Worm (Caenorhabditis elegans) whole organism, mixed stage, embryonic: ENCODE data around the gene srbc-2.

Source experiments
- M03D4.4 ChIP-seq: sonication (generic microtip); optimal IDR thresholded peaks from 2 replicates; lab custom pipeline; 2017; ENCODE audit warnings: mild to moderate bottlenecking, missing genetic modification characterization, missing compliant biosample characterization
- bed-3 ChIP-seq: fragments of 200-800 bp; sonication (Bioruptor generic); optimal IDR thresholded peaks from 3 replicates; lab custom pipeline; 2018; ENCODE audit warnings: mild to moderate bottlenecking, missing genetic modification characterization, moderate library complexity, missing compliant biosample characterization
- blmp-1 ChIP-seq: fragments of 150-350 bp; optimal IDR thresholded peaks from 2 replicates; lab custom pipeline; 2014; ENCODE audit warnings: missing biosample characterization, missing genetic modification characterization
- ceh-43 ChIP-seq: fragments of 200-800 bp; sonication (Bioruptor generic); optimal IDR thresholded peaks from 2 replicates; lab custom pipeline; 2018; ENCODE audit warnings: mild to moderate bottlenecking, missing genetic modification characterization, moderate library complexity, missing compliant biosample characterization
- ceh-83 ChIP-seq: fragments of 200-800 bp; sonication (Bioruptor generic); optimal IDR thresholded peaks from 2 replicates; lab custom pipeline; 2018; ENCODE audit warnings: mild to moderate bottlenecking, missing genetic modification characterization, missing compliant biosample characterization
- cnd-1 ChIP-seq: fragments of 200-800 bp; sonication (Bioruptor generic); optimal IDR thresholded peaks from 2 replicates; lab custom pipeline; 2018; ENCODE audit warnings: mild to moderate bottlenecking, missing genetic modification characterization, missing compliant biosample characterization
- drap-1 ChIP-seq: fragments of 200-800 bp; sonication (Bioruptor generic); optimal IDR thresholded peaks from 3 replicates; lab custom pipeline; 2018; ENCODE audit warnings: mild to moderate bottlenecking, missing genetic modification characterization, missing compliant biosample characterization
- elt-1 ChIP-seq: sonication (generic microtip); optimal IDR thresholded peaks from 2 replicates; lab custom pipeline; 2017; ENCODE audit warnings: missing genetic modification characterization, mild to moderate bottlenecking, missing compliant biosample characterization, antibody characterized with exemption, moderate library complexity, borderline replicate concordance; ENCODE audit not compliant: insufficient read depth
- flh-1 ChIP-seq: fragments of 200-800 bp; sonication (Bioruptor generic); optimal IDR thresholded peaks from 2 replicates; lab custom pipeline; 2018; ENCODE audit warnings: mild to moderate bottlenecking, missing genetic modification characterization, moderate library complexity, missing compliant biosample characterization
- ham-2 ChIP-seq: fragments of 200-800 bp; sonication (Bioruptor generic); optimal IDR thresholded peaks from 2 replicates; lab custom pipeline; 2018; ENCODE audit warnings: mild to moderate bottlenecking, missing genetic modification characterization, missing compliant biosample characterization
- lin-13 ChIP-seq: fragments of 150-350 bp; optimal IDR thresholded peaks from 2 replicates; lab custom pipeline; 2014; ENCODE audit warnings: missing biosample characterization, missing genetic modification characterization
- lin-32 ChIP-seq: fragments of 200-800 bp; sonication (Bioruptor generic); optimal IDR thresholded peaks from 2 replicates; lab custom pipeline; 2018; ENCODE audit warnings: mild to moderate bottlenecking, missing genetic modification characterization, missing compliant biosample characterization
- lsy-2 ChIP-seq: fragments of 150-350 bp; optimal IDR thresholded peaks from 2 replicates; lab custom pipeline; 2014; ENCODE audit warnings: missing biosample characterization, missing genetic modification characterization
- mab-5 ChIP-seq: fragments of 150-350 bp; optimal IDR thresholded peaks from 2 replicates; lab custom pipeline; 2014; ENCODE audit warnings: missing biosample characterization, missing genetic modification characterization
- mls-2 ChIP-seq: sonication (generic microtip); optimal IDR thresholded peaks from 2 replicates; lab custom pipeline; 2016; ENCODE audit warnings: mild to moderate bottlenecking, missing genetic modification characterization, moderate library complexity, missing compliant biosample characterization
- nhr-12 ChIP-seq: fragments of 150-350 bp; optimal IDR thresholded peaks from 2 replicates; lab custom pipeline; 2014; ENCODE audit warnings: missing biosample characterization, missing genetic modification characterization
- nhr-2 ChIP-seq: fragments of 150-350 bp; optimal IDR thresholded peaks from 2 replicates; lab custom pipeline; 2014; ENCODE audit warnings: missing biosample characterization, missing genetic modification characterization
- nhr-28 ChIP-seq: fragments of 150-350 bp; optimal IDR thresholded peaks from 2 replicates; lab custom pipeline; 2014; ENCODE audit warnings: missing biosample characterization, missing genetic modification characterization
- nhr-76 ChIP-seq: sonication (generic microtip); optimal IDR thresholded peaks from 2 replicates; lab custom pipeline; 2017; ENCODE audit warnings: missing biosample characterization, missing genetic modification characterization
- pha-4 ChIP-seq: fragments of 150-350 bp; optimal IDR thresholded peaks from 2 replicates; lab custom pipeline; 2018; ENCODE audit warnings: missing biosample characterization, missing genetic modification reagents, missing genetic modification characterization
- sem-2 ChIP-seq: fragments of 200-800 bp; sonication (Bioruptor generic); optimal IDR thresholded peaks from 2 replicates; lab custom pipeline; 2018; ENCODE audit warnings: mild to moderate bottlenecking, missing genetic modification characterization, missing compliant biosample characterization
- snpc-4 ChIP-seq: fragments of 150-350 bp; optimal IDR thresholded peaks from 2 replicates; lab custom pipeline; 2014; ENCODE audit warnings: missing biosample characterization, missing genetic modification characterization
- sptf-1 ChIP-seq: sonication (generic microtip); optimal IDR thresholded peaks from 2 replicates; lab custom pipeline; 2017; ENCODE audit warnings: mild to moderate bottlenecking, missing genetic modification characterization, moderate library complexity, missing compliant biosample characterization
- tbx-8 ChIP-seq: fragments of 200-800 bp; sonication (Bioruptor generic); optimal IDR thresholded peaks from 2 replicates; lab custom pipeline; 2018; ENCODE audit warnings: mild to moderate bottlenecking, missing genetic modification characterization, moderate library complexity, missing compliant biosample characterization
- unc-120 ChIP-seq: sonication (generic microtip); optimal IDR thresholded peaks from 2 replicates; lab custom pipeline; 2017; ENCODE audit warnings: missing genetic modification characterization, missing compliant biosample characterization; ENCODE audit not compliant: poor library complexity, severe bottlenecking
- unc-39 ChIP-seq: fragments of 150-350 bp; optimal IDR thresholded peaks from 2 replicates; lab custom pipeline; 2014; ENCODE audit warnings: missing biosample characterization, missing genetic modification characterization
- unc-62 ChIP-seq: fragments of 150-350 bp; optimal IDR thresholded peaks from 2 replicates; lab custom pipeline; 2014; ENCODE audit warnings: missing biosample characterization, missing genetic modification reagents, missing genetic modification characterization
- ztf-11 ChIP-seq: fragments of 150-350 bp; optimal IDR thresholded peaks from 2 replicates; lab custom pipeline; 2014; ENCODE audit warnings: missing biosample characterization, missing genetic modification characterization

The srbc-2 gene

DNA sequence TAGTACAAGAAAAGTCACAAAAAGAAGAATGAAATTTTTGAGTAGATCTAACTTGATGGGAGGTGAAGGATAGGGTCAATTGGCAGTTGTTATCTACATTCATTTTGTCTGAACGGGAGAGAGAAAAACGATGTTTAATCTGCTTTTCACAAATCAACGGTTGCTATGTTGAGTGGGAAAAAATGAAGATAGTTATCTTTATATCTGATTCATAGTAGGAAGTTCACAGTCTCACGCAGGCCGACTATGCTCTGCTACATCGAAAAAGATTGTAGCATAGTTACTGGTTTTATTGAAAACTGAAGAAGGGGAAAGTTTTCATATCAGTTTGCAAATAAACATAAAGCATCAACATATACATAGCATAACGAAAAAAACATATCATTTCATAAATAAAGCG lies 21.3 kb downstream of the srbc-2 start:
- TF ChIP-seq sem-2 (GFP tag; lab: Kevin White, UChicago), result no peak
- TF ChIP-seq ceh-43 (GFP tag; lab: Kevin White, UChicago), result no peak
- TF ChIP-seq, all 35 proteins: peak for 0

DNA sequence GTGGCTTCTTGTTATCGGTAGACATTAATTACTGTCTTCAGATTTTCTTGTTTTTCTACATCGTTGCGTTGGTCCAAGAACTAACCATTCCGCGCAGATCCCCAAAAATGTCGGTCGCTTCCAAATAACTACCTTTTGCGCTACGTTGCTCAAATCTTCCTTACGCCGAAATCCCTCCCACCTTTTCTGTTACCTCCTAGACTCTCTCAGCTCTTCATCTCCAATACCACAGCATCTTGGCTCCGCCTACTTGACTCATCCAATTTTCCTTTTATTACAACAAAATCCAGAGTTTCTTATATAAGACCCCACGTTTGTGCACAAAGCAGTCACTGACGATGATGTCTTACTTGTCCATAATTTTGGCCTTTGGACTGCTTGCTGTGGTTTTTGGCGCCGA lies 23.9 kb downstream of the srbc-2 start, which contains the start of gene C17B7.12:
Gene C17B7.12, plus strand, starts transcription at position 301 of the 400 bp plus-strand sequence.
- no peak for TF ChIP-seq cnd-1 (tag; lab: Kevin White, UChicago)
- no peak for TF ChIP-seq M03D4.4 (tag; lab: Kevin White, UChicago)
- no peak for TF ChIP-seq nhr-12 (tag; lab: Kevin White, UChicago)
- no peak for TF ChIP-seq flh-1
- TF ChIP-seq bed-3 (GFP tag; lab: Kevin White, UChicago), result no peak
- no peak for TF ChIP-seq tbx-8 (GFP tag; lab: Kevin White, UChicago)
- TF ChIP-seq unc-62 (GFP tag; lab: Kevin White, UChicago), result no peak
- TF ChIP-seq mab-5 (tag; lab: Kevin White, UChicago), result no peak
- TF ChIP-seq drap-1, result no peak
- no peak for TF ChIP-seq ceh-43 (GFP tag; lab: Kevin White, UChicago)
- TF ChIP-seq ceh-83 (GFP tag; lab: Kevin White, UChicago), result no peak
- no peak for TF ChIP-seq lin-13
- TF ChIP-seq unc-120 (tag; lab: Kevin White, UChicago), result no peak
- no peak for TF ChIP-seq elt-1 (tag; lab: Kevin White, UChicago)
- no peak for TF ChIP-seq blmp-1 (tag; lab: Kevin White, UChicago)

DNA sequence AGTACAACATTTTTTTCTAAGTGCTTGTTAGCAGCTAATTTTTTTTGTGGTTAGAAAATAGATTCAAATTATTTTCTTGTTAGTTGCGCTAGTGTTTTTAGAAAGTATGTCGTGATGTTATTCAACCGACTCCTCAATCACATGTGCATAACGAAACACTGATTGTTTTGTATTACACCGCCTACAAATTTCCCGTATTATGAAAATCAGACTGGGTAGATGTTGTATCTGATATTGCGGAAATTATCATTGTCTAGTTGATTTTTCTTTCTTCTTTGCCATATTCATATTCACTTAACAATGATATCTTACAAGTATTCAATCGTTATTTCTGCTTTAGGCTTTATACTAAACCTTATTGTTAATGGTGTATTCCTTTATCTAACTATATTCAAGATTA lies 25.6 kb downstream of the srbc-2 start, which contains the start of gene str-63:
Gene str-63, plus strand, starts transcription at position 301 of the 400 bp plus-strand sequence.
- TF ChIP-seq lsy-2 (tag; lab: Kevin White, UChicago), result no peak
- TF ChIP-seq nhr-28 (tag; lab: Kevin White, UChicago), result no peak
- no peak for TF ChIP-seq cnd-1 (tag; lab: Kevin White, UChicago)
- no peak for TF ChIP-seq bed-3 (GFP tag; lab: Kevin White, UChicago)
- no peak for TF ChIP-seq sem-2 (GFP tag; lab: Kevin White, UChicago)
- no peak for TF ChIP-seq pha-4 (tag; lab: Kevin White, UChicago)
- TF ChIP-seq tbx-8 (GFP tag; lab: Kevin White, UChicago), result no peak
- no peak for TF ChIP-seq unc-62 (GFP tag; lab: Kevin White, UChicago)
- no peak for TF ChIP-seq nhr-12 (tag; lab: Kevin White, UChicago)
- no peak for TF ChIP-seq blmp-1 (tag; lab: Kevin White, UChicago)
- no peak for TF ChIP-seq flh-1
- no peak for TF ChIP-seq unc-39 (tag; lab: Kevin White, UChicago)
- no peak for TF ChIP-seq nhr-76
- no peak for TF ChIP-seq drap-1
- no peak for TF ChIP-seq sptf-1 (tag; lab: Kevin White, UChicago)
- TF ChIP-seq elt-1 (tag; lab: Kevin White, UChicago), result no peak
- TF ChIP-seq nhr-2, result no peak
- no peak for TF ChIP-seq M03D4.4 (tag; lab: Kevin White, UChicago)
- no peak for TF ChIP-seq snpc-4 (tag; lab: Kevin White, UChicago)

DNA sequence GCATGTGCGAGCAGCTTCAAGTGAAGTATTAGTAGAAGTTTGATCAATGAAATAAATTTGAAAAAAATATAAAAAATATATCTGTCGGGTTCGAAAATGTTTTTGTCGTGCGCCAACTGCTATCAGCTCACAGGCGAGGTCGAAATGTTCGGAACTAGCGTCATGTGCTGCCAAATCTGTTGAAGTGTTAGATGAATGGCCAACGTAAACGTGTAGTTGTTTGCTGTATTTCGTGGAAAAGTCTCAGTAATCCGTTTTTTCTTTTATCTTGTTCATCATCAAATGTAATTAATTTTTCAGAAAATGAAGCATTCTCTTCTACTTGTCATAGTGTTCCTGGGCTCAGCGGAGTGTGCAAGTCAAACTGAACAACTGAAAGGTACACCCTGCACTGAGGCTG lies 27.0 kb downstream of the srbc-2 start, which contains the start of gene C17B7.15:
Gene C17B7.15, plus strand, starts transcription at position 301 of the 400 bp plus-strand sequence.
- TF ChIP-seq tbx-8 (GFP tag; lab: Kevin White, UChicago) (no peak), cnd-1 (tag; lab: Kevin White, UChicago) (no peak), elt-1 (tag; lab: Kevin White, UChicago) (no peak), lsy-2 (tag; lab: Kevin White, UChicago) (no peak), sptf-1 (tag; lab: Kevin White, UChicago) (no peak)

DNA sequence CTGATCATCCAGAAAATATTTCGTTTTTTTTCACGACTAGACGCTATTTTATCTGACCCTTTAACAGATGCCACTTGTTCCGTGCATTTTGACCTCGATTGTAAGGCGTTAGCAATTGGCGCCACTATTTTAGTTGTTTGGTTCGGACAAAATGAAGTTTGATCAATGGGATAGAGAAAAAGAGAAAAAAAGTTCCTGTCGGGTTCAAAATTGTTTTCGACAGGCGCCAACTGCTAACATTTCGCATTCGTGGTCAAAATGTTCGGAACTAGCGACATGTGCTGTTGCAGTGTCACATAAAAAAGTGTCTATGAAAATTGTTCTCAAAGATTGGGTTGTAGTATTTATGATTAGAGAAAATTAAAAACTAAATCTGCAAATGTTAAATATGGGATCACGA lies 29.4 kb downstream of the srbc-2 start:
- TF ChIP-seq mab-5 (tag; lab: Kevin White, UChicago) (no peak), snpc-4 (tag; lab: Kevin White, UChicago) (no peak), lin-32 (GFP tag; lab: Kevin White, UChicago) (no peak), cnd-1 (tag; lab: Kevin White, UChicago) (no peak), nhr-2 (no peak), ceh-83 (GFP tag; lab: Kevin White, UChicago) (no peak), flh-1 (no peak), mls-2 (tag; lab: Kevin White, UChicago) (no peak), nhr-12 (tag; lab: Kevin White, UChicago) (no peak), ham-2 (GFP tag; lab: Kevin White, UChicago) (no peak), bed-3 (GFP tag; lab: Kevin White, UChicago) (no peak), lin-13 (no peak), ceh-43 (GFP tag; lab: Kevin White, UChicago) (no peak), ztf-11 (tag; lab: Kevin White, UChicago) (no peak), drap-1 (no peak), unc-62 (GFP tag; lab: Kevin White, UChicago) (no peak)
